Worm (Caenorhabditis elegans): Measurements from ENCODE around the gene F13D11.3.

DNA sequence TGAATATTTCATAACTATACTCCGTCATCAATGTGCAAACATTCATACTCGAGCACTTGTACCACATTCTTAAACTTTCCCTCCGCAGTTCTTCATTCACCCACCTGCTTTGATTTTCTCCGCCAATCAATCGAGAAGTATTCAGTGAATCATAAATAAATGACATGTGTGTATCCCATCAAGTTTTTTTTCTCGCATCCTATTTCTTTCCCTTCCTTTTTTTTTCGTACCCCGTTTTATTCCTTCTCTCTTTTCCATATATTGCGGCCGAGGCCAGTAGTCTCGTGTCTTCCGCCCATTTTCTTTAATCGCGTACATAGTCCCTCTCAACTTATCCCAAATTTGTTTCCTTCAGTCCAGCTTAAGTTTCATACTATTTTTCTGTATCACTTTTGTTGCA, 43.0 kb upstream of the F13D11.3 start, which contains the start of gene atat-2:
- TF ChIP-seq snpc-4 (tag; optimal IDR thresholded peaks at IDR 0.05) (no peak), M03D4.4 (tag; optimal IDR thresholded peaks at IDR 0.05) (no peak), nhr-28 (tag; optimal IDR thresholded peaks at IDR 0.05) (no peak), sem-2 (GFP tag; optimal IDR thresholded peaks at IDR 0.05) (no peak), unc-62 (GFP tag; optimal IDR thresholded peaks at IDR 0.05) (no peak), ztf-11 (tag; optimal IDR thresholded peaks at IDR 0.05) (no peak), unc-120 (tag; optimal IDR thresholded peaks at IDR 0.05; ENCODE audit: poor library complexity, severe bottlenecking) (no peak), lsy-2 (tag; optimal IDR thresholded peaks at IDR 0.05) (no peak), elt-3 (tag; optimal IDR thresholded peaks at IDR 0.05) (no peak), hlh-1 (tag; optimal IDR thresholded peaks at IDR 0.05) (no peak), sptf-1 (tag; optimal IDR thresholded peaks at IDR 0.05) (no peak), elt-1 (tag; optimal IDR thresholded peaks at IDR 0.05; ENCODE audit: borderline replicate concordance, insufficient read depth) (no peak)
